Worm (Caenorhabditis elegans): ENCODE measurements around the gene ZC84.6.

The ZC84.6 gene

ce11 chrIII:9237626-9238025, 38.1 kb upstream of the ZC84.6 start:
- TF ChIP-seq ceh-43 (GFP tag; optimal IDR thresholded peaks at IDR 0.05) (no peak), nhr-2 (tag; optimal IDR thresholded peaks at IDR 0.05) (no peak), sptf-1 (tag; optimal IDR thresholded peaks at IDR 0.05) (no peak), ces-1 (GFP tag; optimal IDR thresholded peaks at IDR 0.05) (no peak), mab-5 (tag; optimal IDR thresholded peaks at IDR 0.05) (no peak), unc-62 (GFP tag; optimal IDR thresholded peaks at IDR 0.05) (no peak), pha-4 (tag; optimal IDR thresholded peaks at IDR 0.05) (no peak), nhr-28 (tag; optimal IDR thresholded peaks at IDR 0.05) (no peak), unc-120 (tag; optimal IDR thresholded peaks at IDR 0.05; ENCODE audit: poor library complexity, severe bottlenecking) (no peak), sem-2 (GFP tag; optimal IDR thresholded peaks at IDR 0.05) (no peak), lin-13 (tag; optimal IDR thresholded peaks at IDR 0.05) (no peak), drap-1 (GFP tag; optimal IDR thresholded peaks at IDR 0.05) (no peak), unc-39 (tag; optimal IDR thresholded peaks at IDR 0.05) (no peak)

DNA sequence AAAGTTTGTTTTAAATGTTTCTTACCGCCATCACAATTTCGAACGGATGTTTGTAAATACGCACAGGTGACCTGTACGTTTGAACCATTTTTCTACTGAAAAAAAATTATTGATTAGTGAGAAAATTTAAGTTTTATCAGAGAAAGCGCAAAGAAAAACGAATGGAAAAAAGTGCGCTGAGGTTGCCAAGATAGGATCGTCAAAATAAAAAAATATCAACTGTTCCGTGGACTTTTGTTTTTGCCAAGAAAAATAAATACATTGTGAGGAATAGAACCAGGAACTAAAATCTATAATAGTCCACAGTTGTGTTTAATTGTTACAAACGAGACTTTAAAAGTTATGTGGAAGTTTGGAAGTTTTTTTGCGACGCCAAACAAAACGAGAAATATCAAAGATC, 36.7 kb upstream of the ZC84.6 start, which contains the start of gene T23G5.2:
Gene T23G5.2, minus strand, starts transcription at position 101 of the 400 bp plus-strand sequence.
- TF ChIP-seq lin-32 (GFP tag; optimal IDR thresholded peaks at IDR 0.05) = no peak
- TF ChIP-seq elt-3 (tag; optimal IDR thresholded peaks at IDR 0.05) = no peak
- no peak for TF ChIP-seq mep-1 (tag; optimal IDR thresholded peaks at IDR 0.05)
- TF ChIP-seq zip-8 (tag; optimal IDR thresholded peaks at IDR 0.05) = no peak
- no peak for TF ChIP-seq bed-3 (GFP tag; optimal IDR thresholded peaks at IDR 0.05)
- TF ChIP-seq ztf-11 (tag; optimal IDR thresholded peaks at IDR 0.05) = no peak
- TF ChIP-seq lin-13 (tag; optimal IDR thresholded peaks at IDR 0.05) = no peak
- no peak for TF ChIP-seq hlh-1 (tag; optimal IDR thresholded peaks at IDR 0.05)
- no peak for TF ChIP-seq flh-1 (GFP tag; optimal IDR thresholded peaks at IDR 0.05)
- TF ChIP-seq sem-2 (GFP tag; optimal IDR thresholded peaks at IDR 0.05) = no peak
- no peak for TF ChIP-seq unc-62 (GFP tag; optimal IDR thresholded peaks at IDR 0.05)
- no peak for TF ChIP-seq pha-4 (tag; optimal IDR thresholded peaks at IDR 0.05)
- no peak for TF ChIP-seq ham-2 (GFP tag; optimal IDR thresholded peaks at IDR 0.05)
- no peak for TF ChIP-seq snpc-4 (tag; optimal IDR thresholded peaks at IDR 0.05)
- TF ChIP-seq nhr-2 (tag; optimal IDR thresholded peaks at IDR 0.05) = no peak
- TF ChIP-seq nhr-237 (tag; optimal IDR thresholded peaks at IDR 0.05) = no peak

DNA sequence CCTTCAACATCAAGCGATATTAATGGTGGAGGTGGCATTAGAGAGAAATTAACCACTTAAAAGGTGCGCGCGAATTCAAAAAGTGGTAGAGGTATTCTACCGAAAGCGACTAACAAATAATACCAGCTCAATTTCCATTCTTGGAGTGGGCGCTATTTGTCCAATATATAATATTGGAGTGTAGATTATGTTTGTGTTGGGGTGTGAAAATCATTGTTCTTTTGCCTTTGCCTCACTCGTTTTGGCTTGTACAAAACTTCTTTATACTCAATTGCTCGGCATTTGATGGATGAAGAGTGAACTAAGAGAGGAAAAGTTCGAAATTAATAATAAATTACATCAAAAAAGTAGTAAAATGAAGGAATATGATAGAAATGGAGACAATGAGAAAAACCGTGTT, 31.7 kb upstream of the ZC84.6 start, which contains the start of gene T23G5.3:
Gene T23G5.3, minus strand, starts transcription at position 101 of the 400 bp plus-strand sequence.
- TF ChIP-seq ceh-43 (GFP tag; optimal IDR thresholded peaks at IDR 0.05) = no peak
- no peak for TF ChIP-seq ceh-39 (tag; optimal IDR thresholded peaks at IDR 0.05)
- TF ChIP-seq flh-1 (GFP tag; optimal IDR thresholded peaks at IDR 0.05) = no peak
- no peak for TF ChIP-seq bed-3 (GFP tag; optimal IDR thresholded peaks at IDR 0.05)
- TF ChIP-seq lsy-2 (tag; optimal IDR thresholded peaks at IDR 0.05) = no peak
- TF ChIP-seq mab-5 (tag; optimal IDR thresholded peaks at IDR 0.05) = no peak
- no peak for TF ChIP-seq M03D4.4 (tag; optimal IDR thresholded peaks at IDR 0.05)
- TF ChIP-seq tbx-8 (GFP tag; optimal IDR thresholded peaks at IDR 0.05) = no peak
- TF ChIP-seq nhr-28 (tag; optimal IDR thresholded peaks at IDR 0.05) = no peak

- TF ChIP-seq elt-3 (tag; optimal IDR thresholded peaks at IDR 0.05) (no peak), flh-1 (GFP tag; optimal IDR thresholded peaks at IDR 0.05) (no peak), elt-1 (tag; optimal IDR thresholded peaks at IDR 0.05; ENCODE audit: borderline replicate concordance, insufficient read depth) (no peak), ces-1 (GFP tag; optimal IDR thresholded peaks at IDR 0.05) (no peak), bed-3 (GFP tag; optimal IDR thresholded peaks at IDR 0.05) (no peak), nhr-28 (tag; optimal IDR thresholded peaks at IDR 0.05) (no peak), unc-120 (tag; optimal IDR thresholded peaks at IDR 0.05; ENCODE audit: poor library complexity, severe bottlenecking) (no peak), nhr-76 (tag; optimal IDR thresholded peaks at IDR 0.05) (no peak), cnd-1 (tag; optimal IDR thresholded peaks at IDR 0.05) (no peak), tbx-8 (GFP tag; optimal IDR thresholded peaks at IDR 0.05) (no peak), pha-4 (tag; optimal IDR thresholded peaks at IDR 0.05) (no peak), drap-1 (GFP tag; optimal IDR thresholded peaks at IDR 0.05) (no peak), nhr-2 (tag; optimal IDR thresholded peaks at IDR 0.05) (no peak), nhr-12 (tag; optimal IDR thresholded peaks at IDR 0.05) (no peak), lin-32 (GFP tag; optimal IDR thresholded peaks at IDR 0.05) (no peak), mls-2 (tag; optimal IDR thresholded peaks at IDR 0.05) (no peak), blmp-1 (tag; optimal IDR thresholded peaks at IDR 0.05) (no peak), nhr-237 (tag; optimal IDR thresholded peaks at IDR 0.05) (no peak)
Measured at ce11 chrIII:9228722-9229121, 29.2 kb upstream of the ZC84.6 start, which contains the start of gene rnr-1. Gene rnr-1 (minus strand): TSS chrIII:9228798.
